Fruit fly (Drosophila melanogaster): ENCODE measurements around the gene CG32240.

dm6 chr3L:4348072-4348471 is 33.4 kb downstream of the CG32240 start:
- no peak for TF ChIP-seq Sin3A (optimal IDR thresholded peaks at IDR 0.05)
- TF ChIP-seq insv (optimal IDR thresholded peaks at IDR 0.05): no peak
- no peak for TF ChIP-seq h (optimal IDR thresholded peaks at IDR 0.05)
- TF ChIP-seq ttk (optimal IDR thresholded peaks at IDR 0.05): no peak

Data from Kc167 (cell line).